Worm (Caenorhabditis elegans): Measurements from ENCODE around the gene dnj-16.
A peak's percentile ranks its signal among the peaks of the same experiment; 100 is the strongest.

The dnj-16 gene

DNA sequence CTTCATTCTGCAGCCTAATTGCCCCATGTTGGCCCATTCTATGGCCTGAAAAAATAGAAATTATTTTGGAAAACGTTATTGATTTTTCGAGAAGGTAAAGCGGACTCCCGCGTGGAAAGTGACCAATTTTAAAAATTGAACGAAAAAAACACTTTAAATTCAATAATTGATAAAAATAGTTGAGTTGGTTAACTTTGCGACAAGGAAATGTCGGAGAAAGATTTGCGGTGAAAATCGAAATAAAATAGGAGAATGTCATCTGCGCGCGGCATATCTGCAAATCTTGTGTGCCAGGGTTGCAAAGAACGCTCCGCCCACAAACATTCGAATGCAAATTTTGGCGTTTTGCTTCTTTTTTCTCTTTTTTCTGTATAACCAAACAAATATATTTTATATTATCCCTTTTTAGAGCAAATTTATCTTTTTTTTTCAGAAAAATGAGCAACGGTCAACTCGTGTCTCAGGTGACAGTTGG, 20.0 kb upstream of the dnj-16 start, which contains the start of the genes rnf-121 and C16C10.4:
Gene rnf-121 (minus strand): TSS at position 51 of the 475 bp plus-strand sequence.
Gene C16C10.4 (plus strand): TSS at position 434 of the 475 bp plus-strand sequence.
- TF ChIP-seq snpc-1.2 (GFP tag; IDR thresholded peaks at IDR 0.05) (peak; percentile 46; the same call in 1 of the 2 replicates), lin-39 (tag; optimal IDR thresholded peaks at IDR 0.05) (no peak), F37D6.2 (tag; optimal IDR thresholded peaks at IDR 0.05) (peak; percentile 11), ces-1 (GFP tag; optimal IDR thresholded peaks at IDR 0.05) (no peak), daf-19 (GFP tag; conservative IDR thresholded peaks at IDR 0.05) (0 out of 2 replicates have a peak, but pooled peaks have one; percentile 54), ceh-20 (GFP tag; IDR thresholded peaks at IDR 0.05) (no peak), nhr-111 (GFP tag; optimal IDR thresholded peaks at IDR 0.05) (no peak), ceh-32 (tag; optimal IDR thresholded peaks at IDR 0.05; ENCODE audit: poor library complexity) (no peak), nhr-42 (GFP tag; IDR thresholded peaks at IDR 0.05) (no peak), nhr-28 (tag; optimal IDR thresholded peaks at IDR 0.05) (no peak), ceh-44 (GFP tag; IDR thresholded peaks at IDR 0.05) (no peak), lin-29 (GFP tag; IDR thresholded peaks at IDR 0.05) (no peak), fkh-10 (GFP tag; optimal IDR thresholded peaks at IDR 0.05) (no peak), spr-3 (GFP tag; optimal IDR thresholded peaks at IDR 0.05) (no peak), aly-2 (tag; optimal IDR thresholded peaks at IDR 0.05) (no peak), dpl-1 (GFP tag; optimal IDR thresholded peaks at IDR 0.05) (peak; percentile 71), T20F7.1 (GFP tag; optimal IDR thresholded peaks at IDR 0.05) (no peak), F49E8.2 (tag; optimal IDR thresholded peaks at IDR 0.05; ENCODE audit: borderline replicate concordance) (peak; percentile 29), ceh-28 (tag; optimal IDR thresholded peaks at IDR 0.05) (peak; percentile 4), aha-1 (tag) (peak; percentile 45), gei-8 (GFP tag; optimal IDR thresholded peaks at IDR 0.05) (no peak), hif-1 (tag; optimal IDR thresholded peaks at IDR 0.05) (peak in 1 of 2 experiments; percentile 36), madf-9 (GFP tag; conservative IDR thresholded peaks at IDR 0.05) (no peak), hmg-1.1 (GFP tag; IDR thresholded peaks at IDR 0.05) (peak; percentile 63), F10B5.3 (tag; optimal IDR thresholded peaks at IDR 0.05) (peak; percentile 37), egl-27 (tag; optimal IDR thresholded peaks at IDR 0.05) (no peak), nhr-41 (GFP tag; IDR thresholded peaks at IDR 0.05) (no peak), F44E2.7 (GFP tag; IDR thresholded peaks at IDR 0.05) (no peak), ceh-82 (tag; optimal IDR thresholded peaks at IDR 0.05) (no peak), tag-97 (GFP tag; IDR thresholded peaks at IDR 0.05) (no peak), dmd-8 (GFP tag; IDR thresholded peaks at IDR 0.05) (no peak), mdt-29 (GFP tag; IDR thresholded peaks at IDR 0.05) (no peak), mxl-3 (GFP tag; optimal IDR thresholded peaks at IDR 0.05) (no peak), nhr-102 (tag; optimal IDR thresholded peaks at IDR 0.05) (peak; percentile 67), R02D3.7 (tag; optimal IDR thresholded peaks at IDR 0.05) (no peak), hlh-30 (tag; optimal IDR thresholded peaks at IDR 0.05; ENCODE audit: insufficient read depth) (no peak), attf-4 (tag; optimal IDR thresholded peaks at IDR 0.05) (no peak), zip-11 (GFP tag; IDR thresholded peaks at IDR 0.05) (no peak), set-16 (GFP tag; IDR thresholded peaks at IDR 0.05) (no peak), php-3 (GFP tag; IDR thresholded peaks at IDR 0.05) (no peak), saeg-2 (GFP tag; IDR thresholded peaks at IDR 0.05) (no peak), ztf-7 (tag; optimal IDR thresholded peaks at IDR 0.05) (peak; percentile 50), T26A8.4 (GFP tag; IDR thresholded peaks at IDR 0.05) (no peak; the same call in 1 of the 2 replicates), lin-15B (tag; optimal IDR thresholded peaks at IDR 0.05) (no peak), ZK546.5 (tag; optimal IDR thresholded peaks at IDR 0.05) (no peak), duxl-1 (tag; optimal IDR thresholded peaks at IDR 0.05; ENCODE audit: poor library complexity) (peak; percentile 82), mdl-1 (tag; optimal IDR thresholded peaks at IDR 0.05) (no peak), Y105C5A.15 (GFP tag; IDR thresholded peaks at IDR 0.05) (no peak), zip-2 (tag; optimal IDR thresholded peaks at IDR 0.05) (peak; percentile 23), pha-4 (GFP tag; IDR thresholded peaks at IDR 0.05) (peak; percentile 50; the same call in 1 of the 2 replicates), pha-4 (tag; optimal IDR thresholded peaks at IDR 0.05) (no peak), skn-1 (tag; optimal IDR thresholded peaks at IDR 0.05) (no peak)
